Worm (Caenorhabditis elegans) whole organism, L4/young adult: ENCODE measurements around the gene fbxb-103.

Source experiments
- W03F9.2 ChIP-seq: fragments of 150-350 bp; optimal IDR thresholded peaks from 2 replicates; lab custom pipeline; 2014; ENCODE audit warnings: missing biosample characterization, missing genetic modification characterization
- him-1 ChIP-seq: sonication (generic microtip); optimal IDR thresholded peaks from 2 replicates; lab custom pipeline; 2016; ENCODE audit warnings: missing genotype, missing genetic modification reagents, missing genetic modification characterization, missing compliant biosample characterization

- no peak for TF ChIP-seq W03F9.2 (tag; lab: Kevin White, UChicago)
- TF ChIP-seq him-1 (tag; lab: Kevin White, UChicago) = no peak
Measured at ce11 chrII:3954838-3955237, 47.9 kb downstream of the fbxb-103 start.
